Worm (Caenorhabditis elegans) whole organism, L3 larva: ENCODE measurements around the gene snf-12.

Experiments used
- fkh-2 ChIP-seq: fragments of 150-350 bp; optimal IDR thresholded peaks from 2 replicates; lab custom pipeline; 2014; ENCODE audit warnings: missing biosample characterization, missing genetic modification reagents, missing genetic modification characterization
- unc-39 ChIP-seq: sonication (generic microtip); optimal IDR thresholded peaks from 4 replicates; lab custom pipeline; 2017; ENCODE audit warnings: missing biosample characterization, missing genetic modification characterization

- TF ChIP-seq fkh-2 (tag; lab: Kevin White, UChicago) (no peak), unc-39 (tag; lab: Kevin White, UChicago) (no peak)
Observed at ce11 chrX:9067230-9067822, 38.1 kb downstream of the snf-12 start.
